Worm (Caenorhabditis elegans) whole organism, L4/young adult: ENCODE data around the gene F37A4.2.

Experiments
- W03F9.2 ChIP-seq: fragments of 150-350 bp; optimal IDR thresholded peaks from 2 replicates; lab custom pipeline; 2014; ENCODE audit warnings: missing biosample characterization, missing genetic modification characterization
- dao-5 ChIP-seq: sonication (generic microtip); optimal IDR thresholded peaks from 2 replicates; lab custom pipeline; 2016; ENCODE audit warnings: missing genotype, missing genetic modification characterization, moderate library complexity, missing compliant biosample characterization
- him-1 ChIP-seq: sonication (generic microtip); optimal IDR thresholded peaks from 2 replicates; lab custom pipeline; 2016; ENCODE audit warnings: missing genotype, missing genetic modification reagents, missing genetic modification characterization, missing compliant biosample characterization

DNA sequence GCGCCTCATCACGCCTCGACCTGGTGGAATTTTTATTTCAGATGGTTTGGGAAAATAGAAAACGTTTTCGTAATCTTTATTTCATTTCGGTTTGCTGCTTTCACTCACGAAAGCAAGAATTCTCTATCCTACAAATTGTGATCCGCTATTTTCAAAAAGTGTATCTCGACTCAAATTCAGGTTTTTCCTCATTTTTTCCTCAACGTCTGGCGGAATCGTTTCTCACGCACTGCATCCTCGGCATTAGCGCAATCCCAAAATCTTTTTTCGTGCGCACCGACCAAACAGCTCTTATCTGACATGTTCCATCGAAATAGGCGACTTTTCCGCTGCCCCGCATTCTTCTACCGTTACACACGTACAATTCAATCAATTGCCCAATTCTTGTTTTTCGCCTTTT, 4.0 kb upstream of the F37A4.2 start, which contains the start of gene F37A4.3:
- no peak for TF ChIP-seq him-1 (tag; lab: Kevin White, UChicago)
- TF ChIP-seq dao-5 (tag; lab: Kevin White, UChicago): no peak
- TF ChIP-seq W03F9.2 (tag; lab: Kevin White, UChicago): no peak
